Worm (Caenorhabditis elegans) whole organism, L2 larva: ENCODE data around the gene arx-2.

Source experiments
- C34F6.9 ChIP-seq: fragments of 150-350 bp; optimal IDR thresholded peaks from 2 replicates; lab custom pipeline; 2014; ENCODE audit warnings: missing biosample characterization, missing genetic modification characterization
- F13H6.1 ChIP-seq: sonication (generic microtip); optimal IDR thresholded peaks from 2 replicates; lab custom pipeline; 2016; ENCODE audit warnings: missing genetic modification characterization, missing compliant biosample characterization
- R02D3.7 ChIP-seq: fragments of 150-350 bp; optimal IDR thresholded peaks from 2 replicates; lab custom pipeline; 2014; ENCODE audit warnings: missing biosample characterization, missing genetic modification characterization
- Y55F3AM.14 ChIP-seq: fragments of 200-800 bp; sonication (Bioruptor generic); optimal IDR thresholded peaks from 2 replicates; lab custom pipeline; 2018; ENCODE audit warnings: mild to moderate bottlenecking, missing genetic modification characterization, missing compliant biosample characterization
- ZK546.5 ChIP-seq: sonication (generic microtip); optimal IDR thresholded peaks from 2 replicates; lab custom pipeline; 2017; ENCODE audit warnings: missing biosample characterization, missing genetic modification characterization
- alr-1 ChIP-seq: fragments of 150-350 bp; optimal IDR thresholded peaks from 2 replicates; lab custom pipeline; 2014; ENCODE audit warnings: missing biosample characterization, missing genetic modification characterization
- aly-2 ChIP-seq: fragments of 150-350 bp; optimal IDR thresholded peaks from 2 replicates; lab custom pipeline; 2014; ENCODE audit warnings: missing biosample characterization, missing genetic modification characterization
- ama-1 ChIP-seq: fragments of 150-350 bp; optimal IDR thresholded peaks from 2 replicates; lab custom pipeline; 2018; ENCODE audit warnings: inconsistent platforms
- blmp-1 ChIP-seq: sonication (generic microtip); optimal IDR thresholded peaks from 2 replicates; lab custom pipeline; 2017; ENCODE audit warnings: missing genetic modification characterization, mild to moderate bottlenecking, missing compliant biosample characterization, antibody characterized with exemption, moderate library complexity; ENCODE audit not compliant: insufficient read depth
- ceh-16 ChIP-seq: fragments of 150-350 bp; optimal IDR thresholded peaks from 2 replicates; lab custom pipeline; 2014; ENCODE audit warnings: missing biosample characterization, missing genetic modification characterization
- ceh-82 ChIP-seq: fragments of 150-350 bp; optimal IDR thresholded peaks from 2 replicates; lab custom pipeline; 2014; ENCODE audit warnings: missing biosample characterization, missing genetic modification characterization
- crh-2 ChIP-seq: sonication (generic microtip); optimal IDR thresholded peaks from 2 replicates; lab custom pipeline; 2017; ENCODE audit warnings: missing biosample characterization, missing genetic modification characterization
- dmd-4 ChIP-seq: sonication (generic microtip); optimal IDR thresholded peaks from 2 replicates; lab custom pipeline; 2017; ENCODE audit warnings: missing biosample characterization, missing genetic modification characterization
- egl-27 ChIP-seq: sonication (generic microtip); optimal IDR thresholded peaks from 3 replicates; lab custom pipeline; 2017; ENCODE audit warnings: missing biosample characterization, missing genetic modification reagents, missing genetic modification characterization
- elt-1 ChIP-seq: fragments of 150-350 bp; optimal IDR thresholded peaks from 2 replicates; lab custom pipeline; 2014; ENCODE audit warnings: missing biosample characterization, missing genetic modification characterization
- elt-3 ChIP-seq: sonication (generic microtip); optimal IDR thresholded peaks from 2 replicates; lab custom pipeline; 2017; ENCODE audit warnings: missing biosample characterization, missing genetic modification characterization
- fos-1 ChIP-seq: fragments of 150-350 bp; optimal IDR thresholded peaks from 2 replicates; lab custom pipeline; 2014; ENCODE audit warnings: missing biosample characterization, missing genetic modification characterization
- gmeb-1 ChIP-seq: fragments of 150-350 bp; optimal IDR thresholded peaks from 2 replicates; lab custom pipeline; 2014; ENCODE audit warnings: missing biosample characterization, missing genetic modification characterization
- lin-11 ChIP-seq: fragments of 150-350 bp; sonication (generic microtip); optimal IDR thresholded peaks from 2 replicates; lab custom pipeline; 2014; ENCODE audit warnings: missing biosample characterization, missing genetic modification characterization, inconsistent platforms, mixed read lengths
- lin-13 ChIP-seq: fragments of 150-350 bp; optimal IDR thresholded peaks from 2 replicates; lab custom pipeline; 2014; ENCODE audit warnings: missing biosample characterization, missing genetic modification reagents, missing genetic modification characterization
- lin-39 ChIP-seq: fragments of 150-350 bp; optimal IDR thresholded peaks from 2 replicates; lab custom pipeline; 2014; ENCODE audit warnings: missing biosample characterization, missing genetic modification reagents, missing genetic modification characterization
- lsy-2 ChIP-seq, 2 experiments: fragments of 150-350 bp in 1 of 2; sonication (generic microtip) in 1 of 2; optimal IDR thresholded peaks; 2 replicates each; lab custom pipeline; 2014 to 2017; ENCODE audit warnings: missing biosample characterization in 2 of 2, missing genetic modification characterization in 2 of 2
- mab-5 ChIP-seq: fragments of 150-350 bp; optimal IDR thresholded peaks from 2 replicates; lab custom pipeline; 2014; ENCODE audit warnings: missing biosample characterization, missing genetic modification characterization
- mbf-1 ChIP-seq: sonication (generic microtip); optimal IDR thresholded peaks from 2 replicates; lab custom pipeline; 2017; ENCODE audit warnings: missing biosample characterization, missing genetic modification characterization
- mdl-1 ChIP-seq, 2 experiments: fragments of 150-350 bp in 1 of 2; sonication (generic microtip) in 1 of 2; optimal IDR thresholded peaks; 2 replicates each; lab custom pipeline; 2017; ENCODE audit warnings: missing biosample characterization in 2 of 2, missing genetic modification characterization in 2 of 2
- nhr-10 ChIP-seq: sonication (generic microtip); optimal IDR thresholded peaks from 2 replicates; lab custom pipeline; 2017; ENCODE audit warnings: missing biosample characterization, missing genetic modification characterization
- nhr-11 ChIP-seq: fragments of 150-350 bp; optimal IDR thresholded peaks from 2 replicates; lab custom pipeline; 2014; ENCODE audit warnings: missing biosample characterization, missing genetic modification characterization
- nhr-12 ChIP-seq: fragments of 150-350 bp; optimal IDR thresholded peaks from 2 replicates; lab custom pipeline; 2014; ENCODE audit warnings: missing biosample characterization, missing genetic modification characterization
- nhr-129 ChIP-seq: fragments of 150-350 bp; optimal IDR thresholded peaks from 2 replicates; lab custom pipeline; 2014; ENCODE audit warnings: missing biosample characterization, missing genetic modification characterization
- nhr-21 ChIP-seq: fragments of 150-350 bp; optimal IDR thresholded peaks from 2 replicates; lab custom pipeline; 2014; ENCODE audit warnings: missing biosample characterization, missing genetic modification characterization
- nhr-23 ChIP-seq: fragments of 150-350 bp; optimal IDR thresholded peaks from 2 replicates; lab custom pipeline; 2014; ENCODE audit warnings: missing biosample characterization, missing genetic modification reagents, missing genetic modification characterization
- nhr-237 ChIP-seq: fragments of 150-350 bp; optimal IDR thresholded peaks from 2 replicates; lab custom pipeline; 2014; ENCODE audit warnings: missing biosample characterization, missing genetic modification characterization
- nhr-25 ChIP-seq: fragments of 150-350 bp; sonication (generic microtip); optimal IDR thresholded peaks from 3 replicates; lab custom pipeline; 2014; ENCODE audit warnings: missing biosample characterization, missing genetic modification characterization
- nhr-6 ChIP-seq: fragments of 150-350 bp; optimal IDR thresholded peaks from 2 replicates; lab custom pipeline; 2014; ENCODE audit warnings: missing biosample characterization, missing genetic modification characterization
- nhr-77 ChIP-seq: fragments of 150-350 bp; optimal IDR thresholded peaks from 2 replicates; lab custom pipeline; 2014; ENCODE audit warnings: missing biosample characterization, missing genetic modification characterization
- peb-1 ChIP-seq: fragments of 150-350 bp; optimal IDR thresholded peaks from 2 replicates; lab custom pipeline; 2014; ENCODE audit warnings: missing biosample characterization, missing genetic modification characterization
- sem-4 ChIP-seq: fragments of 150-350 bp; optimal IDR thresholded peaks from 2 replicates; lab custom pipeline; 2014; ENCODE audit warnings: missing biosample characterization, missing genetic modification reagents, missing genetic modification characterization
- skn-1 ChIP-seq: sonication (generic microtip); optimal IDR thresholded peaks from 2 replicates; lab custom pipeline; 2017; ENCODE audit warnings: missing biosample characterization, missing genetic modification characterization
- sma-3 ChIP-seq: sonication (generic microtip); optimal IDR thresholded peaks from 2 replicates; lab custom pipeline; 2016; ENCODE audit warnings: missing genetic modification reagents, missing genetic modification characterization, missing compliant biosample characterization
- sma-9 ChIP-seq, 2 experiments: fragments of 150-350 bp in 1 of 2; sonication (generic microtip) in 1 of 2; optimal IDR thresholded peaks; 2 replicates each; lab custom pipeline; 2014 to 2016; ENCODE audit warnings: missing genetic modification characterization in 2 of 2, mild to moderate bottlenecking in 1 of 2, missing biosample characterization in 1 of 2, missing compliant biosample characterization in 1 of 2, missing genetic modification reagents in 1 of 2, moderate library complexity in 1 of 2
- snpc-4 ChIP-seq: fragments of 150-350 bp; optimal IDR thresholded peaks from 2 replicates; lab custom pipeline; 2014; ENCODE audit warnings: missing biosample characterization, missing genetic modification characterization
- unc-39 ChIP-seq: fragments of 150-350 bp; optimal IDR thresholded peaks from 2 replicates; lab custom pipeline; 2014; ENCODE audit warnings: missing biosample characterization, missing genetic modification characterization
- unc-55 ChIP-seq: fragments of 150-350 bp; sonication (generic microtip); optimal IDR thresholded peaks from 3 replicates; lab custom pipeline; 2014; ENCODE audit warnings: missing biosample characterization, missing genetic modification reagents, missing genetic modification characterization
- unc-62 ChIP-seq: fragments of 150-350 bp; optimal IDR thresholded peaks from 2 replicates; lab custom pipeline; 2014; ENCODE audit warnings: missing biosample characterization, missing genetic modification reagents, missing genetic modification characterization
- zag-1 ChIP-seq: fragments of 150-350 bp; optimal IDR thresholded peaks from 2 replicates; lab custom pipeline; 2014; ENCODE audit warnings: missing biosample characterization, missing genetic modification characterization
- ztf-1 ChIP-seq: fragments of 200-800 bp; sonication (Bioruptor generic); conservative IDR thresholded peaks from 2 replicates; pipeline ENCODE4 v1.3.6; 2022; ENCODE audit warnings: missing genetic modification characterization, missing compliant biosample characterization
- ztf-11 ChIP-seq: sonication (generic microtip); optimal IDR thresholded peaks from 2 replicates; lab custom pipeline; 2017; ENCODE audit warnings: missing biosample characterization, missing genetic modification characterization
- ztf-4 ChIP-seq: fragments of 150-350 bp; optimal IDR thresholded peaks from 2 replicates; lab custom pipeline; 2014; ENCODE audit warnings: missing biosample characterization, missing genetic modification characterization

The arx-2 gene

ce11 chrV:10355773-10356335 lies 17.7 kb upstream of the arx-2 start, which contains the start of gene sluh-7 (continued):
- TF ChIP-seq snpc-4 = peak; percentile 69
- no peak for TF ChIP-seq blmp-1
- no peak for TF ChIP-seq Y55F3AM.14 (GFP tag; lab: Kevin White, UChicago)
- peak; percentile 5 for TF ChIP-seq mab-5 (tag; lab: Kevin White, UChicago)
- no peak for TF ChIP-seq ZK546.5 (tag; lab: Kevin White, UChicago)
- peak; percentile 87 for TF ChIP-seq C34F6.9 (tag; lab: Kevin White, UChicago)
- TF ChIP-seq sma-3 (GFP tag; lab: Kevin White, UChicago) = peak; percentile 84
- no peak for TF ChIP-seq mbf-1
- TF ChIP-seq mdl-1 (tag; optimal IDR thresholded peaks at IDR 0.05; lab: Kevin White, UChicago) = no peak
- TF ChIP-seq nhr-129 (tag; lab: Kevin White, UChicago) = peak; percentile 30
- TF ChIP-seq nhr-21 (tag; lab: Kevin White, UChicago) = peak; percentile 68
- peak; percentile 92 for TF ChIP-seq sma-9 (GFP tag; optimal IDR thresholded peaks at IDR 0.05; lab: Kevin White, UChicago)
- TF ChIP-seq sma-9 (tag; optimal IDR thresholded peaks at IDR 0.05; lab: Kevin White, UChicago) = no peak
- TF ChIP-seq aly-2 (tag; lab: Kevin White, UChicago) = no peak
- no peak for TF ChIP-seq ama-1 (lab: Kevin White, UChicago)
- peak; percentile 16 for TF ChIP-seq ceh-16 (tag; lab: Kevin White, UChicago)
- TF ChIP-seq, all 48 proteins: peak for 20

ce11 chrV:10352928-10353427 lies 14.8 kb upstream of the arx-2 start, which contains the start of gene nol-56:
TSS of gene nol-56 (minus strand) at chrV:10352978.
- TF ChIP-seq egl-27 (no peak), blmp-1 (peak; percentile 26), unc-62 (GFP tag; lab: Kevin White, UChicago) (no peak), nhr-11 (tag; lab: Kevin White, UChicago) (no peak), dmd-4 (tag; lab: Kevin White, UChicago) (no peak), ceh-16 (tag; lab: Kevin White, UChicago) (no peak), crh-2 (tag; lab: Kevin White, UChicago) (peak; percentile 90), F13H6.1 (tag; lab: Kevin White, UChicago) (peak; percentile 72), mbf-1 (no peak), nhr-6 (tag; lab: Kevin White, UChicago) (peak; percentile 59), R02D3.7 (tag; lab: Kevin White, UChicago) (no peak), nhr-21 (tag; lab: Kevin White, UChicago) (peak; percentile 67), zag-1 (peak; percentile 6), lin-39 (tag; lab: Kevin White, UChicago) (no peak), fos-1 (tag; lab: Kevin White, UChicago) (peak; percentile 60), alr-1 (tag; lab: Kevin White, UChicago) (peak; percentile 15), nhr-25 (peak; percentile 85), unc-39 (tag; lab: Kevin White, UChicago) (no peak), lin-13 (GFP tag; lab: Kevin White, UChicago) (peak; percentile 76), skn-1 (tag; lab: Kevin White, UChicago) (no peak), aly-2 (tag; lab: Kevin White, UChicago) (no peak), Y55F3AM.14 (GFP tag; lab: Kevin White, UChicago) (no peak), elt-3 (tag; lab: Kevin White, UChicago) (no peak), nhr-23 (tag; lab: Kevin White, UChicago) (no peak), ama-1 (lab: Kevin White, UChicago) (peak; percentile 27), unc-55 (GFP tag; lab: Kevin White, UChicago) (peak; percentile 91), ztf-4 (tag; lab: Kevin White, UChicago) (peak; percentile 51), nhr-129 (tag; lab: Kevin White, UChicago) (peak; percentile 77), peb-1 (tag; lab: Kevin White, UChicago) (no peak), mab-5 (tag; lab: Kevin White, UChicago) (peak; percentile 83), sem-4 (peak; percentile 78), nhr-12 (tag; lab: Kevin White, UChicago) (no peak), nhr-10 (tag; lab: Kevin White, UChicago) (no peak), C34F6.9 (tag; lab: Kevin White, UChicago) (peak; percentile 91), nhr-237 (tag; lab: Kevin White, UChicago) (no peak), ZK546.5 (tag; lab: Kevin White, UChicago) (peak; percentile 41), sma-3 (GFP tag; lab: Kevin White, UChicago) (peak; percentile 81), sma-9 (GFP tag; optimal IDR thresholded peaks at IDR 0.05; lab: Kevin White, UChicago) (peak; percentile 79), sma-9 (tag; optimal IDR thresholded peaks at IDR 0.05; lab: Kevin White, UChicago) (no peak), ceh-82 (tag; lab: Kevin White, UChicago) (no peak), lin-11 (peak; percentile 69), elt-1 (no peak), ztf-11 (tag; lab: Kevin White, UChicago) (no peak), ztf-1 (GFP tag; lab: Robert Waterston, UW) (no peak), nhr-77 (tag; lab: Kevin White, UChicago) (peak; percentile 10), lsy-2 (tag; optimal IDR thresholded peaks at IDR 0.05; lab: Kevin White, UChicago) (peak; percentile 66 to 93), gmeb-1 (peak; percentile 85), snpc-4 (peak; percentile 70), mdl-1 (tag; optimal IDR thresholded peaks at IDR 0.05; lab: Kevin White, UChicago) (no peak)
